Worm (Caenorhabditis elegans): ENCODE results near the gene Y46C8AM.1.
"Not testable (repeated sequence)": the region's sequence is repeated elsewhere in the genome, so short reads cannot be mapped to it uniquely, and the experiment has no call there.

Y46C8AM.1 gene

ce11 chrIV:3926117-3926516 lies 36.6 kb upstream of the Y46C8AM.1 start, which contains the start of gene clec-68:
clec-68 (plus strand) TSS chrIV:3926417.
- TF ChIP-seq fos-1 (tag; optimal IDR thresholded peaks at IDR 0.05) = no peak
- no peak for TF ChIP-seq ceh-82 (tag; optimal IDR thresholded peaks at IDR 0.05)
- no peak for TF ChIP-seq snpc-4 (tag; optimal IDR thresholded peaks at IDR 0.05)
- no peak for TF ChIP-seq ztf-4 (tag; optimal IDR thresholded peaks at IDR 0.05)
- no peak for TF ChIP-seq nfya-1 (tag; optimal IDR thresholded peaks at IDR 0.05; ENCODE audit: insufficient read depth)
- TF ChIP-seq daf-12 (tag; optimal IDR thresholded peaks at IDR 0.05) = no peak
- no peak for TF ChIP-seq hmg-11 (tag; optimal IDR thresholded peaks at IDR 0.05)

DNA sequence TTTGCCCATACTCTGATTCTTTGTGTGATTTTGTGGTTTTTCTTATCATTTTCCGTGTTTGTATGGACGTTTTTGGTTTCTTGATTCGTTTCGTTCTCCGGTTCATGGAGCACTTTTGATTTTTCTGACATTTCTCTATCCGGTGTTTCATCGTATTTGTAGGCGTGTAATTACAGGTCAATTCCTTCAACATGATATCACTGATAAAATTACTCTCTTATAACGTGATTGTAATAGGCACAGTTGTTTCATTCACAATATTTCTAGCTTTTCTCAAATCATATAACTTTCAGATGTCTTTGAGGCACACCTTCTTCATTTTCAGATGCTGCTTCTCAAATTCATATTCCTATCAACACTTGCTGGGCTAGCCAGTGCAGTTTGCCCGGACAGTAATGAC lies 30.3 kb upstream of the Y46C8AM.1 start, which contains the start of gene clec-70:
clec-70 (plus strand) TSS at position 301 of the 400 bp plus-strand sequence.
- TF ChIP-seq lin-15B, fos-1, nhr-23 (tag; optimal IDR thresholded peaks at IDR 0.05): not testable (repeated sequence)

- TF ChIP-seq elt-2 (tag; optimal IDR thresholded peaks at IDR 0.05) = peak; percentile 6
- TF ChIP-seq R02D3.7 (tag; optimal IDR thresholded peaks at IDR 0.05) = no peak
- no peak for TF ChIP-seq egl-27 (tag; optimal IDR thresholded peaks at IDR 0.05)
- no peak for TF ChIP-seq egl-5 (tag; optimal IDR thresholded peaks at IDR 0.05)
- no peak for TF ChIP-seq sea-2 (GFP tag; optimal IDR thresholded peaks at IDR 0.05)
- TF ChIP-seq nfya-1 (tag; optimal IDR thresholded peaks at IDR 0.05; ENCODE audit: insufficient read depth) = no peak
Measured at ce11 chrIV:3937097-3937496, 25.6 kb upstream of the Y46C8AM.1 start, which contains the start of gene clec-71. clec-71 (plus strand) TSS chrIV:3937458.

- no peak for TF ChIP-seq tbx-2 (tag; optimal IDR thresholded peaks at IDR 0.05)
- no peak for TF ChIP-seq nhr-43 (tag; optimal IDR thresholded peaks at IDR 0.05; ENCODE audit: poor library complexity, severe bottlenecking)
- peak; percentile 49 for TF ChIP-seq elt-2 (tag; optimal IDR thresholded peaks at IDR 0.05)
- TF ChIP-seq pqm-1 (tag; optimal IDR thresholded peaks at IDR 0.05) = peak; percentile 22
- TF ChIP-seq mml-1 (tag; optimal IDR thresholded peaks at IDR 0.05) = no peak
Measured at ce11 chrIV:3941658-3942328, 20.9 kb upstream of the Y46C8AM.1 start, which contains the start of gene clec-174. clec-174 (minus strand) TSS chrIV:3941708.

DNA sequence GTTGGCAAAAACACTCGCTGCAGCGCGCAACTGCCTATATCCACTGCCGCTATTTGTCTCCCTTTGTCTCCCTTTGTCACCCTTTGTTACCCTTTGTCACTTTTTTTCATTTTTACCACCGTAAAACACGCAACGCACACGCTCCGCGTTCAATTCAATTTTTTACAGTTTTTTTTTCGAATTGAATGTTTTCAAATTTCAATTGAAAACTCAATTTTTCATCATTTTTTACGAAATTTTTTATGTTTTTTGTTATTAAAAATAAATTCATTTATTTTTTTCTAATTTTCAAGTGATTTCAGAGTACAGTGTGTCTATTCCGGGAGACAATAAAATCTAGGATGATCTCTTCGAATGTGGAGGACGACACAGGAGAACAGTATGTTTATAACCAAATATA lies 19.7 kb upstream of the Y46C8AM.1 start, which contains the start of gene Y46C8AL.11:
Y46C8AL.11 (plus strand) TSS at position 301 of the 400 bp plus-strand sequence.
- TF ChIP-seq pqm-1 (tag; optimal IDR thresholded peaks at IDR 0.05) = no peak
- no peak for TF ChIP-seq skn-1 (tag; optimal IDR thresholded peaks at IDR 0.05)
- no peak for TF ChIP-seq elt-3 (tag; optimal IDR thresholded peaks at IDR 0.05)
- no peak for TF ChIP-seq ztf-11 (tag; optimal IDR thresholded peaks at IDR 0.05)
- no peak for TF ChIP-seq jun-1 (tag; optimal IDR thresholded peaks at IDR 0.05)
- TF ChIP-seq nhr-43 (tag; optimal IDR thresholded peaks at IDR 0.05; ENCODE audit: poor library complexity, severe bottlenecking) = no peak
- TF ChIP-seq fkh-10 (GFP tag; optimal IDR thresholded peaks at IDR 0.05) = no peak
- TF ChIP-seq daf-12 (tag; optimal IDR thresholded peaks at IDR 0.05) = no peak
- TF ChIP-seq fkh-2 (tag; optimal IDR thresholded peaks at IDR 0.05) = no peak
- no peak for TF ChIP-seq unc-39 (tag; optimal IDR thresholded peaks at IDR 0.05)
- no peak for TF ChIP-seq nhr-11 (tag; optimal IDR thresholded peaks at IDR 0.05)
- TF ChIP-seq mml-1 (tag; optimal IDR thresholded peaks at IDR 0.05) = no peak
- TF ChIP-seq nhr-237 (tag; optimal IDR thresholded peaks at IDR 0.05) = no peak
- no peak for TF ChIP-seq elt-2 (tag; optimal IDR thresholded peaks at IDR 0.05)
- no peak for TF ChIP-seq egl-27 (tag; optimal IDR thresholded peaks at IDR 0.05)
- TF ChIP-seq hmg-11 (tag; optimal IDR thresholded peaks at IDR 0.05) = no peak
- no peak for TF ChIP-seq unc-62 (GFP tag; optimal IDR thresholded peaks at IDR 0.05)
- no peak for TF ChIP-seq ceh-82 (tag; optimal IDR thresholded peaks at IDR 0.05)
- TF ChIP-seq R02D3.7 (tag; optimal IDR thresholded peaks at IDR 0.05) = no peak

- TF ChIP-seq fkh-10 (GFP tag; optimal IDR thresholded peaks at IDR 0.05) = no peak
- no peak for TF ChIP-seq elt-3 (tag; optimal IDR thresholded peaks at IDR 0.05)
- TF ChIP-seq egl-5 (tag; optimal IDR thresholded peaks at IDR 0.05) = no peak
- no peak for TF ChIP-seq nhr-11 (tag; optimal IDR thresholded peaks at IDR 0.05)
- no peak for TF ChIP-seq ceh-16 (tag; optimal IDR thresholded peaks at IDR 0.05)
- TF ChIP-seq ceh-9 (tag; optimal IDR thresholded peaks at IDR 0.05) = no peak
- TF ChIP-seq fos-1 (tag; optimal IDR thresholded peaks at IDR 0.05) = no peak
- no peak for TF ChIP-seq hmg-11 (tag; optimal IDR thresholded peaks at IDR 0.05)
- peak; percentile 92 for TF ChIP-seq pqm-1 (tag; optimal IDR thresholded peaks at IDR 0.05)
- no peak for TF ChIP-seq nhr-237 (tag; optimal IDR thresholded peaks at IDR 0.05)
- TF ChIP-seq tbx-2 (tag; optimal IDR thresholded peaks at IDR 0.05) = no peak
- peak; percentile 41 for TF ChIP-seq skn-1 (tag; optimal IDR thresholded peaks at IDR 0.05)
- no peak for TF ChIP-seq nhr-43 (tag; optimal IDR thresholded peaks at IDR 0.05; ENCODE audit: poor library complexity, severe bottlenecking)
- TF ChIP-seq nhr-12 (tag; optimal IDR thresholded peaks at IDR 0.05) = no peak
- TF ChIP-seq snpc-4 (tag; optimal IDR thresholded peaks at IDR 0.05) = no peak
- TF ChIP-seq ceh-82 (tag; optimal IDR thresholded peaks at IDR 0.05) = no peak
- TF ChIP-seq elt-1 (tag; optimal IDR thresholded peaks at IDR 0.05) = no peak
- no peak for TF ChIP-seq lin-39 (tag; optimal IDR thresholded peaks at IDR 0.05)
- TF ChIP-seq sea-2 (GFP tag; optimal IDR thresholded peaks at IDR 0.05) = no peak
- peak; percentile 98 for TF ChIP-seq elt-2 (tag; optimal IDR thresholded peaks at IDR 0.05)
- no peak for TF ChIP-seq nfya-1 (tag; optimal IDR thresholded peaks at IDR 0.05; ENCODE audit: insufficient read depth)
- no peak for TF ChIP-seq lsy-12 (tag; optimal IDR thresholded peaks at IDR 0.05)
- peak; percentile 84 for TF ChIP-seq jun-1 (tag; optimal IDR thresholded peaks at IDR 0.05)
Measured at ce11 chrIV:3944459-3944858, 18.2 kb upstream of the Y46C8AM.1 start, which contains the start of gene clec-72. clec-72 (plus strand) TSS chrIV:3944816.

All from whole organism, L3 larva.